Worm (Caenorhabditis elegans): ENCODE data around the gene T13C5.3.

- no peak for TF ChIP-seq snpc-4 (tag; optimal IDR thresholded peaks at IDR 0.05)
- TF ChIP-seq unc-39 (tag; optimal IDR thresholded peaks at IDR 0.05): no peak
- no peak for TF ChIP-seq elt-3 (tag; optimal IDR thresholded peaks at IDR 0.05)
- TF ChIP-seq pha-4 (tag; optimal IDR thresholded peaks at IDR 0.05): no peak
- no peak for TF ChIP-seq nhr-237 (tag; optimal IDR thresholded peaks at IDR 0.05)
- TF ChIP-seq nhr-76 (tag; optimal IDR thresholded peaks at IDR 0.05): no peak
- TF ChIP-seq hlh-1 (tag; optimal IDR thresholded peaks at IDR 0.05): no peak
- no peak for TF ChIP-seq ces-1 (GFP tag; optimal IDR thresholded peaks at IDR 0.05)
These were observed 38.2 kb downstream of the T13C5.3 start, which contains the start of gene lrch-1 for ce11 chrX:6216551-6216950.
